Fruit fly (Drosophila melanogaster) Kc167 (cell line): ENCODE data around the gene CG42675.

ENCODE experiments used
- Myc ChIP-seq: fragments of >200 bp; optimal IDR thresholded peaks from 2 replicates; lab custom pipeline; 2017; ENCODE audit warnings: missing external identifiers
- Sin3A ChIP-seq: fragments of >200 bp; optimal IDR thresholded peaks from 2 replicates; lab custom pipeline; 2018; ENCODE audit warnings: missing external identifiers
- h ChIP-seq: fragments of >200 bp; optimal IDR thresholded peaks from 3 replicates; lab custom pipeline; 2018; ENCODE audit warnings: missing external identifiers
- insv ChIP-seq: fragments of >200 bp; optimal IDR thresholded peaks from 3 replicates; lab custom pipeline; 2018; ENCODE audit warnings: missing external identifiers
- psq ChIP-seq: fragments of >200 bp; optimal IDR thresholded peaks from 2 replicates; lab custom pipeline; 2017; ENCODE audit warnings: missing external identifiers
- ttk ChIP-seq: sonication (Bioruptor generic); optimal IDR thresholded peaks from 2 replicates; lab custom pipeline; 2017; ENCODE audit warnings: missing external identifiers

The CG42675 gene

dm6 chr3R:5838683-5839365 lies 25.4 kb downstream of the CG42675 start:
- TF ChIP-seq psq: no peak
- no peak for TF ChIP-seq h (lab: Kevin White, UChicago)
- TF ChIP-seq Myc (lab: Kevin White, UChicago): no peak
- TF ChIP-seq Sin3A (lab: Kevin White, UChicago): no peak
- TF ChIP-seq ttk (lab: Kevin White, UChicago): no peak
- TF ChIP-seq insv: no peak

- TF ChIP-seq Sin3A (lab: Kevin White, UChicago) (no peak), Myc (lab: Kevin White, UChicago) (no peak), ttk (lab: Kevin White, UChicago) (no peak), insv (no peak), psq (no peak), h (lab: Kevin White, UChicago) (no peak)
Measured at dm6 chr3R:5840870-5841269, 27.5 kb downstream of the CG42675 start, which contains the start of gene CG1213. Gene CG1213, plus strand, starts transcription at chr3R:5841170.

- no peak for TF ChIP-seq ttk (lab: Kevin White, UChicago)
- no peak for TF ChIP-seq psq
- TF ChIP-seq insv: no peak
- no peak for TF ChIP-seq Myc (lab: Kevin White, UChicago)
- no peak for TF ChIP-seq h (lab: Kevin White, UChicago)
- TF ChIP-seq Sin3A (lab: Kevin White, UChicago): no peak
Measured at dm6 chr3R:5841290-5841689, 27.9 kb downstream of the CG42675 start.

- TF ChIP-seq ttk (lab: Kevin White, UChicago): no peak
- TF ChIP-seq psq: no peak
- no peak for TF ChIP-seq Myc (lab: Kevin White, UChicago)
- no peak for TF ChIP-seq h (lab: Kevin White, UChicago)
- no peak for TF ChIP-seq insv
- TF ChIP-seq Sin3A (lab: Kevin White, UChicago): no peak
Measured at dm6 chr3R:5843516-5843915, 30.1 kb downstream of the CG42675 start.

dm6 chr3R:5846570-5847270 lies 33.3 kb downstream of the CG42675 start, which contains the start of gene CG14676:
Gene CG14676, plus strand, starts transcription at chr3R:5847220.
- no peak for TF ChIP-seq Myc (lab: Kevin White, UChicago)
- no peak for TF ChIP-seq h (lab: Kevin White, UChicago)
- no peak for TF ChIP-seq psq
- TF ChIP-seq insv: no peak
- TF ChIP-seq Sin3A (lab: Kevin White, UChicago): no peak
- TF ChIP-seq ttk (lab: Kevin White, UChicago): no peak

dm6 chr3R:5853032-5853431 lies 39.6 kb downstream of the CG42675 start, which contains the start of gene CG34287:
Gene CG34287, plus strand, starts transcription at chr3R:5853332.
- TF ChIP-seq insv (no peak), Sin3A (lab: Kevin White, UChicago) (no peak), ttk (lab: Kevin White, UChicago) (no peak), psq (no peak), h (lab: Kevin White, UChicago) (no peak), Myc (lab: Kevin White, UChicago) (no peak)

- no peak for TF ChIP-seq psq
- no peak for TF ChIP-seq insv
- no peak for TF ChIP-seq Sin3A (lab: Kevin White, UChicago)
- no peak for TF ChIP-seq ttk (lab: Kevin White, UChicago)
- TF ChIP-seq Myc (lab: Kevin White, UChicago): no peak
- no peak for TF ChIP-seq h (lab: Kevin White, UChicago)
Measured at dm6 chr3R:5856215-5856614, 42.8 kb downstream of the CG42675 start, which contains the start of the genes disp and ECSIT. Gene disp, minus strand, starts transcription at chr3R:5856311. Gene ECSIT, plus strand, starts transcription at chr3R:5856585.

dm6 chr3R:5860736-5861217 lies 47.4 kb downstream of the CG42675 start:
- TF ChIP-seq ttk (lab: Kevin White, UChicago) (no peak), Sin3A (lab: Kevin White, UChicago) (no peak), insv (no peak), h (lab: Kevin White, UChicago) (no peak), psq (no peak), Myc (lab: Kevin White, UChicago) (no peak)

- TF ChIP-seq Myc (lab: Kevin White, UChicago) (no peak), insv (no peak), psq (no peak), Sin3A (lab: Kevin White, UChicago) (no peak), ttk (lab: Kevin White, UChicago) (no peak), h (lab: Kevin White, UChicago) (no peak)
Measured at dm6 chr3R:5861218-5861902, 48.0 kb downstream of the CG42675 start.

- TF ChIP-seq ttk (lab: Kevin White, UChicago): no peak
- TF ChIP-seq insv: no peak
- no peak for TF ChIP-seq psq
Measured at dm6 chr3R:5862032-5862641, 48.7 kb downstream of the CG42675 start, which contains the start of gene CG2017. Gene CG2017, minus strand, starts transcription at chr3R:5862405.
